Worm (Caenorhabditis elegans): Measurements from ENCODE around the gene F09F7.6.

DNA sequence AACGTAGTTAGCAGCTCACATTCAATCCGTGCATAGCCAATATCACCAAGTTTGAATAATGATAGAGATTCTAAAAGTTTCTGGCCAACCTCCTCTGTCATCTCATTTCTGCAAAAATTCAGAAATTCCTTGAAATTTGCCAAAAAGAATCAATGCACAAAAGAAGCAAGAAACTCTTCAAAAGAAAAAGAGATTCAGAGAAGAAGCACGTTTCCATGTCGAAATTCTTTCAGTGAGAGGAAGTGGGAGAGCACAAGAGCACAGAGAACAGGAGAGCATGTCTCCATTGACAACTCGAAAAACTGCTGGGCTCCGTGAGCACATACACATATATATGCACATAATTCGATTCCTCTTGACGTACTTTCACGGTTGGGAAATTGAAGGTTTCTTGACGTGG is 34.5 kb downstream of the F09F7.6 start, which contains the start of gene nekl-4:
- no peak for TF ChIP-seq tab-1 (GFP tag; IDR thresholded peaks at IDR 0.05)
- no peak for TF ChIP-seq cog-1 (tag; optimal IDR thresholded peaks at IDR 0.05)
- no peak for TF ChIP-seq ztf-29 (GFP tag; IDR thresholded peaks at IDR 0.05)
- no peak for TF ChIP-seq flt-1 (GFP tag; IDR thresholded peaks at IDR 0.05)
- TF ChIP-seq ref-1 (GFP tag; conservative IDR thresholded peaks at IDR 0.05), result no peak
- TF ChIP-seq med-1 (GFP tag; optimal IDR thresholded peaks at IDR 0.05; ENCODE audit: insufficient read depth), result no peak
- no peak for TF ChIP-seq ztf-23 (GFP tag; IDR thresholded peaks at IDR 0.05)
- no peak for TF ChIP-seq klf-2 (GFP tag; conservative IDR thresholded peaks at IDR 0.05)

All from whole organism, midembryonic.